Fruit fly (Drosophila melanogaster): Measurements from ENCODE around the gene Sfp38D.

dm6 chr2L:20674718-20675117, 34.0 kb downstream of the Sfp38D start:
- TF ChIP-seq N (GFP tag; optimal IDR thresholded peaks at IDR 0.05) (no peak), pan (optimal IDR thresholded peaks at IDR 0.05) (no peak), tai (GFP tag; optimal IDR thresholded peaks at IDR 0.05) (no peak), Myc (optimal IDR thresholded peaks at IDR 0.05) (no peak), Sp1 (GFP tag; optimal IDR thresholded peaks at IDR 0.05) (no peak), rgr (GFP tag; optimal IDR thresholded peaks at IDR 0.05) (no peak), Dfd (GFP tag; optimal IDR thresholded peaks at IDR 0.05) (no peak), Mio (GFP tag; optimal IDR thresholded peaks at IDR 0.05) (no peak), br (GFP tag; optimal IDR thresholded peaks at IDR 0.05) (no peak), psq (GFP tag; optimal IDR thresholded peaks at IDR 0.05) (no peak), CrebA (GFP tag; optimal IDR thresholded peaks at IDR 0.05; ENCODE audit: borderline replicate concordance) (no peak)
